Fruit fly (Drosophila melanogaster): ENCODE data around the gene Flo2.
A peak's percentile ranks its signal among the peaks of the same experiment; 100 is the strongest.

Gene Flo2

dm6 chrX:14839047-14839446, at the start of gene Flo2, which contains the start of gene CG32590 (continued):
- TF ChIP-seq hth (optimal IDR thresholded peaks at IDR 0.05) (no peak), da (GFP tag; optimal IDR thresholded peaks at IDR 0.05) (peak; percentile 32), kay (GFP tag; optimal IDR thresholded peaks at IDR 0.05) (peak; percentile 36), luna (GFP tag; optimal IDR thresholded peaks at IDR 0.05) (no peak), Nf-YB (GFP tag; optimal IDR thresholded peaks at IDR 0.05) (no peak), CG2199 (GFP tag; IDR thresholded peaks at IDR 0.05) (peak; percentile 40; the same call in 1 of the 3 replicates), inv (GFP tag; IDR thresholded peaks at IDR 0.05; ENCODE audit: partially characterized antibody) (peak; percentile 95), Doc2 (GFP tag; IDR thresholded peaks at IDR 0.05) (0 out of 2 replicates have a peak, but pooled peaks have one; percentile 22), CG10959 (GFP tag; IDR thresholded peaks at IDR 0.05) (peak; percentile 61), CG5245 (GFP tag; optimal IDR thresholded peaks at IDR 0.05) (peak; percentile 48), slp2 (GFP tag; optimal IDR thresholded peaks at IDR 0.05) (peak; percentile 52), CG15269 (tag; optimal IDR thresholded peaks at IDR 0.05) (peak; percentile 74), Dip3 (GFP tag; optimal IDR thresholded peaks at IDR 0.05) (peak; percentile 76), CG10267 (tag; optimal IDR thresholded peaks at IDR 0.05) (peak; percentile 69), CG12659 (GFP tag; optimal IDR thresholded peaks at IDR 0.05) (peak; percentile 66), eve (GFP tag; optimal IDR thresholded peaks at IDR 0.05) (no peak), chif (GFP tag; optimal IDR thresholded peaks at IDR 0.05) (peak; percentile 64 to 68), CG8478 (optimal IDR thresholded peaks at IDR 0.05) (no peak), crp (GFP tag; optimal IDR thresholded peaks at IDR 0.05) (peak in 1 of 2 experiments; percentile 1), Sox100B (GFP tag; optimal IDR thresholded peaks at IDR 0.05) (peak; percentile 10), sens-2 (GFP tag; IDR thresholded peaks at IDR 0.05) (peak; percentile 72), fru (optimal IDR thresholded peaks at IDR 0.05) (no peak), tap (tag; optimal IDR thresholded peaks at IDR 0.05) (peak; percentile 53), hb (GFP tag; IDR thresholded peaks at IDR 0.05; ENCODE audit: partially characterized antibody) (peak; percentile 98), CG17328 (GFP tag; IDR thresholded peaks at IDR 0.05) (peak; percentile 70), ci (GFP tag; IDR thresholded peaks at IDR 0.05) (peak; percentile 83), CG3847 (GFP tag; IDR thresholded peaks at IDR 0.05) (peak; percentile 81), oc (tag; optimal IDR thresholded peaks at IDR 0.05) (no peak), Gsc (GFP tag; IDR thresholded peaks at IDR 0.05) (peak; percentile 25; the same call in 1 of the 2 replicates), ind (GFP tag; optimal IDR thresholded peaks at IDR 0.05) (peak; percentile 79), B-H1 (GFP tag; IDR thresholded peaks at IDR 0.05) (peak; percentile 59; the same call in 2 of the 3 replicates), ATbp (GFP tag; optimal IDR thresholded peaks at IDR 0.05) (no peak), her (GFP tag; optimal IDR thresholded peaks at IDR 0.05) (peak; percentile 17), CG2678 (tag; optimal IDR thresholded peaks at IDR 0.05) (peak; percentile 60), CG15601 (tag; optimal IDR thresholded peaks at IDR 0.05) (peak; percentile 50), Taf1 (GFP tag; IDR thresholded peaks at IDR 0.05) (peak; percentile 55), CG8765 (GFP tag; IDR thresholded peaks at IDR 0.05) (peak; percentile 79), mirr (GFP tag; optimal IDR thresholded peaks at IDR 0.05) (peak; percentile 14), sna (GFP tag; IDR thresholded peaks at IDR 0.05; ENCODE audit: partially characterized antibody) (peak; percentile 99), lab (GFP tag; optimal IDR thresholded peaks at IDR 0.05) (peak; percentile 78), CG10462 (GFP tag; optimal IDR thresholded peaks at IDR 0.05) (peak; percentile 57), dmrt99B (tag; optimal IDR thresholded peaks at IDR 0.05) (peak; percentile 54), CG17359 (tag; optimal IDR thresholded peaks at IDR 0.05) (peak; percentile 70), Dbx (GFP tag; IDR thresholded peaks at IDR 0.05) (peak; percentile 94), CG10543 (GFP tag; optimal IDR thresholded peaks at IDR 0.05) (peak; percentile 13), CG14710 (tag; optimal IDR thresholded peaks at IDR 0.05) (peak; percentile 80), ase (GFP tag; IDR thresholded peaks at IDR 0.05) (peak; percentile 79), CTCF (GFP tag; optimal IDR thresholded peaks at IDR 0.05) (no peak), C15 (GFP tag; IDR thresholded peaks at IDR 0.05) (peak; percentile 72; the same call in 1 of the 3 replicates), Bteb2 (GFP tag; optimal IDR thresholded peaks at IDR 0.05) (peak; percentile 53), CG18619 (GFP tag; optimal IDR thresholded peaks at IDR 0.05) (peak; percentile 30), ttk (GFP tag; IDR thresholded peaks at IDR 0.05) (peak; percentile 75)
